Fruit fly (Drosophila melanogaster) whole organism, embryonic: ENCODE results near the gene HIPP1.

Source experiments
- Bgb ChIP-seq: fragments of 200-800 bp; sonication (Bioruptor generic); IDR thresholded peaks from 2 replicates; pipeline ENCODE4 v1.3.6; 2022; ENCODE audit warnings: missing biosample characterization, missing genetic modification characterization; ENCODE audit not compliant: partially characterized antibody
- CG10267 ChIP-seq: fragments of 200-800 bp; sonication (Bioruptor generic); optimal IDR thresholded peaks from 2 replicates; lab custom pipeline; 2018; ENCODE audit warnings: missing biosample characterization, mild to moderate bottlenecking, missing genetic modification characterization, moderate library complexity
- CG10979 ChIP-seq: fragments of 200-800 bp; sonication (Bioruptor generic); optimal IDR thresholded peaks from 2 replicates; lab custom pipeline; 2018; ENCODE audit warnings: missing biosample characterization, mild to moderate bottlenecking, missing genetic modification characterization, moderate library complexity
- CG12236 ChIP-seq: fragments of 200-800 bp; sonication (Bioruptor generic); optimal IDR thresholded peaks from 2 replicates; lab custom pipeline; 2016; ENCODE audit warnings: missing biosample characterization, missing genetic modification characterization
- CG13287 ChIP-seq: fragments of 200-800 bp; sonication (Bioruptor generic); IDR thresholded peaks from 2 replicates; pipeline ENCODE4 v1.3.6; 2022; ENCODE audit warnings: missing biosample characterization, missing genetic modification characterization; ENCODE audit not compliant: partially characterized antibody
- CG14710 ChIP-seq: fragments of 200-800 bp; sonication (Bioruptor generic); optimal IDR thresholded peaks from 3 replicates; lab custom pipeline; 2019; ENCODE audit warnings: missing biosample characterization, mild to moderate bottlenecking, missing genetic modification characterization, moderate library complexity
- CG15514 ChIP-seq: fragments of 200-800 bp; sonication (Bioruptor generic); optimal IDR thresholded peaks from 3 replicates; lab custom pipeline; 2017; ENCODE audit warnings: missing biosample characterization, missing genetic modification characterization, mild to moderate bottlenecking, moderate library complexity, missing genetic modification reagents
- CG1603 ChIP-seq: fragments of 200-800 bp; sonication (Bioruptor generic); optimal IDR thresholded peaks from 2 replicates; lab custom pipeline; 2019; ENCODE audit warnings: missing biosample characterization, mild to moderate bottlenecking, missing genetic modification characterization, moderate library complexity
- CG17186 ChIP-seq: fragments of 200-800 bp; sonication (Bioruptor generic); optimal IDR thresholded peaks from 3 replicates; lab custom pipeline; 2017; ENCODE audit warnings: missing biosample characterization, missing genetic modification reagents, missing genetic modification characterization
- CG17612 ChIP-seq: fragments of 200-800 bp; sonication (Bioruptor generic); IDR thresholded peaks from 2 replicates; pipeline ENCODE4 v1.3.6; 2022; ENCODE audit warnings: missing biosample characterization, missing genetic modification characterization
- CG17829 ChIP-seq: fragments of 200-800 bp; optimal IDR thresholded peaks from 2 replicates; lab custom pipeline; 2019; ENCODE audit warnings: missing biosample characterization, mild to moderate bottlenecking, missing genetic modification characterization, moderate library complexity
- CG33213 ChIP-seq: fragments of 200-800 bp; sonication (Bioruptor generic); optimal IDR thresholded peaks from 3 replicates; lab custom pipeline; 2016; ENCODE audit warnings: missing biosample characterization, missing genetic modification characterization
- CG34224 ChIP-seq: fragments of 200-800 bp; sonication (Bioruptor generic); IDR thresholded peaks from 3 replicates; pipeline ENCODE4 v1.3.6; 2022; ENCODE audit warnings: missing biosample characterization, missing genetic modification characterization; ENCODE audit not compliant: partially characterized antibody
- CG3847 ChIP-seq: fragments of 200-800 bp; sonication (Bioruptor generic); IDR thresholded peaks from 2 replicates; pipeline ENCODE4 v1.3.6; 2022; ENCODE audit warnings: missing biosample characterization, missing genetic modification characterization
- CG4617 ChIP-seq: fragments of 200-800 bp; sonication (Bioruptor generic); optimal IDR thresholded peaks from 3 replicates; lab custom pipeline; 2016; ENCODE audit warnings: missing biosample characterization, missing genetic modification characterization, borderline replicate concordance
- CG4707 ChIP-seq: fragments of 200-800 bp; sonication (Bioruptor generic); optimal IDR thresholded peaks from 2 replicates; lab custom pipeline; 2018; ENCODE audit warnings: missing biosample characterization, mild to moderate bottlenecking, missing genetic modification characterization, moderate library complexity
- CG6791 ChIP-seq: fragments of 200-800 bp; sonication (Bioruptor generic); IDR thresholded peaks from 3 replicates; pipeline ENCODE4 v1.3.6; 2022; ENCODE audit warnings: missing biosample characterization, missing genetic modification characterization; ENCODE audit not compliant: partially characterized antibody
- CG7357 ChIP-seq: fragments of 200-800 bp; sonication (Bioruptor generic); IDR thresholded peaks from 3 replicates; pipeline ENCODE4 v1.3.6; 2022; ENCODE audit warnings: missing biosample characterization, missing genetic modification characterization
- CG9797 ChIP-seq: fragments of 200-800 bp; sonication (Bioruptor generic); optimal IDR thresholded peaks from 3 replicates; lab custom pipeline; 2018; ENCODE audit warnings: missing biosample characterization, mild to moderate bottlenecking, missing genetic modification characterization
- CTCF ChIP-seq: fragments of 200-800 bp; sonication (Bioruptor generic); optimal IDR thresholded peaks from 2 replicates; lab custom pipeline; 2017; ENCODE audit warnings: missing biosample characterization, mild to moderate bottlenecking, missing genetic modification characterization, moderate library complexity
- E2f2 ChIP-seq: fragments of 200-800 bp; sonication (Bioruptor generic); IDR thresholded peaks from 2 replicates; pipeline ENCODE4 v1.3.6; 2022; ENCODE audit warnings: missing biosample characterization, missing genetic modification characterization
- Elba2 ChIP-seq: fragments of 200-800 bp; sonication (Bioruptor generic); optimal IDR thresholded peaks from 3 replicates; lab custom pipeline; 2016; ENCODE audit warnings: missing biosample characterization, missing genetic modification characterization
- Ets97D ChIP-seq: fragments of 200-800 bp; sonication (Bioruptor generic); optimal IDR thresholded peaks from 3 replicates; lab custom pipeline; 2016; ENCODE audit warnings: missing biosample characterization, missing genetic modification characterization
- Lhr ChIP-seq: fragments of 200-800 bp; sonication (Bioruptor generic); optimal IDR thresholded peaks from 3 replicates; lab custom pipeline; 2017; ENCODE audit warnings: mild to moderate bottlenecking, missing biosample characterization, missing genetic modification reagents, missing genetic modification characterization
- MBD-R2 ChIP-seq: fragments of 200-800 bp; sonication (Bioruptor generic); IDR thresholded peaks from 2 replicates; pipeline ENCODE4 v1.3.6; 2022; ENCODE audit warnings: missing biosample characterization, missing genetic modification characterization
- MESR4 ChIP-seq: fragments of 200-800 bp; sonication (Bioruptor generic); optimal IDR thresholded peaks from 2 replicates; lab custom pipeline; 2018; ENCODE audit warnings: missing biosample characterization, mild to moderate bottlenecking, missing genetic modification characterization, moderate library complexity
- Myb ChIP-seq: fragments of 200-800 bp; sonication (Bioruptor generic); optimal IDR thresholded peaks from 2 replicates; lab custom pipeline; 2016; ENCODE audit warnings: missing biosample characterization, missing genetic modification characterization
- Scr ChIP-seq: fragments of 200-800 bp; sonication (Bioruptor generic); IDR thresholded peaks from 2 replicates; pipeline ENCODE4 v1.3.6; 2022; ENCODE audit warnings: missing biosample characterization, missing genetic modification characterization; ENCODE audit not compliant: partially characterized antibody
- Sin3A ChIP-seq: fragments of >200 bp; optimal IDR thresholded peaks from 2 replicates; lab custom pipeline; 2018
- Sry-δ ChIP-seq: fragments of 200-800 bp; sonication (Bioruptor generic); optimal IDR thresholded peaks from 2 replicates; lab custom pipeline; 2016; ENCODE audit warnings: missing biosample characterization, missing genetic modification characterization
- YL-1 ChIP-seq: fragments of 200-800 bp; sonication (Bioruptor generic); optimal IDR thresholded peaks from 3 replicates; lab custom pipeline; 2017; ENCODE audit warnings: missing biosample characterization, mild to moderate bottlenecking, missing genetic modification characterization
- amos ChIP-seq: fragments of 200-800 bp; sonication (Bioruptor generic); IDR thresholded peaks from 2 replicates; pipeline ENCODE4 v1.3.6; 2022; ENCODE audit warnings: missing biosample characterization, missing genetic modification characterization; ENCODE audit not compliant: partially characterized antibody
- cg ChIP-seq: fragments of 200-800 bp; sonication (Bioruptor generic); optimal IDR thresholded peaks from 3 replicates; lab custom pipeline; 2019; ENCODE audit warnings: missing biosample characterization, mild to moderate bottlenecking, missing genetic modification characterization, moderate library complexity
- chinmo ChIP-seq: fragments of 200-800 bp; sonication (Bioruptor generic); IDR thresholded peaks from 4 replicates; pipeline ENCODE4 v1.3.6; 2022; ENCODE audit warnings: missing biosample characterization, missing genetic modification characterization; ENCODE audit not compliant: partially characterized antibody
- gfzf ChIP-seq: fragments of 200-800 bp; sonication (Bioruptor generic); optimal IDR thresholded peaks from 2 replicates; lab custom pipeline; 2016; ENCODE audit warnings: missing biosample characterization, mild to moderate bottlenecking, missing genetic modification characterization, moderate library complexity
- insv ChIP-seq, 2 experiments: fragments of 200-800 bp; sonication (Bioruptor generic); optimal IDR thresholded peaks; 3 replicates each; lab custom pipeline; 2016 to 2018; ENCODE audit warnings: missing biosample characterization in 2 of 2, missing genetic modification characterization in 2 of 2
- knrl ChIP-seq: fragments of 200-800 bp; sonication (Bioruptor generic); IDR thresholded peaks from 3 replicates; pipeline ENCODE4 v1.3.6; 2022; ENCODE audit warnings: missing biosample characterization, missing genetic modification characterization; ENCODE audit not compliant: partially characterized antibody
- nmo ChIP-seq: fragments of 200-800 bp; sonication (Bioruptor generic); optimal IDR thresholded peaks from 2 replicates; lab custom pipeline; 2018; ENCODE audit warnings: missing biosample characterization, mild to moderate bottlenecking, missing genetic modification characterization, moderate library complexity
- phol ChIP-seq: fragments of 200-800 bp; sonication (Bioruptor generic); optimal IDR thresholded peaks from 3 replicates; lab custom pipeline; 2018; ENCODE audit warnings: missing biosample characterization, mild to moderate bottlenecking, missing genetic modification characterization, moderate library complexity
- pzg ChIP-seq: fragments of 200-800 bp; sonication (Bioruptor generic); optimal IDR thresholded peaks from 3 replicates; lab custom pipeline; 2018; ENCODE audit warnings: missing biosample characterization, mild to moderate bottlenecking, missing genetic modification characterization, moderate library complexity
- sr ChIP-seq: fragments of 200-800 bp; sonication (Bioruptor generic); IDR thresholded peaks from 3 replicates; pipeline ENCODE4 v1.3.6; 2022; ENCODE audit warnings: missing biosample characterization, missing genetic modification characterization
- stwl ChIP-seq: fragments of 200-800 bp; sonication (Bioruptor generic); optimal IDR thresholded peaks from 3 replicates; lab custom pipeline; 2018; ENCODE audit warnings: missing biosample characterization, mild to moderate bottlenecking, missing genetic modification characterization, moderate library complexity
- tio ChIP-seq: fragments of 200-800 bp; sonication (Bioruptor generic); optimal IDR thresholded peaks from 2 replicates; lab custom pipeline; 2017; ENCODE audit warnings: missing biosample characterization, missing genetic modification characterization, inconsistent platforms
- trem ChIP-seq: fragments of 200-800 bp; optimal IDR thresholded peaks from 3 replicates; lab custom pipeline; 2019; ENCODE audit warnings: missing biosample characterization, mild to moderate bottlenecking, missing genetic modification characterization, moderate library complexity
- unc-4 ChIP-seq: fragments of 200-800 bp; sonication (Bioruptor generic); IDR thresholded peaks from 2 replicates; pipeline ENCODE4 v1.3.6; 2022; ENCODE audit warnings: missing biosample characterization, missing genetic modification characterization; ENCODE audit not compliant: partially characterized antibody

The HIPP1 gene

DNA sequence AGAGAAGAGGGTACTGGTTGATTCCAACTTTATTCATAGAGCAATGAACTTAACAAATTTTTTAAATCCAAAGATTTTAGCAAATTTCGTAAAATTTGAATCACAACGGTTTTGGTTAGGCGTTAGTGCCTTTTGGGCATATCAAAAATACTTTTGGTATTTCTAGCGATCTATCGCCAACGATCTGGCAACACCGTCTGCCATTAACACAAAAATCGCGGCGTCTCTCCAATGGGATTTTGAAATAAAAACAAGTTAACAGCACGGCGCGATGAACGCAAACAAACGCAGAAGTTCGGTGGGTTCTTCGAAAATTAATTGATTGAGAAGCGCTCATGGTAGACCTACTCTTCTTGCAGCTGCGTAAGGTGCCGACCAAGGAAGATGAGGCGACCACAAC, 9.3 kb upstream of the HIPP1 start, which contains the start of gene Spc105R (continued):
- TF ChIP-seq CG10979 (tag; lab: Kevin White, UChicago) (no peak), phol (tag; lab: Kevin White, UChicago) (peak; percentile 72), CG17186 (GFP tag; lab: Kevin White, UChicago) (peak; percentile 9), CG17829 (tag; lab: Kevin White, UChicago) (peak; percentile 26), CG15514 (peak; percentile 25), gfzf (peak; percentile 86), sr (GFP tag; lab: Robert Waterston, UW) (no peak), MESR4 (GFP tag; lab: Kevin White, UChicago) (peak; percentile 41), nmo (GFP tag; lab: Kevin White, UChicago) (peak; percentile 31), CG14710 (tag; lab: Kevin White, UChicago) (peak; percentile 52), amos (GFP tag; lab: Robert Waterston, UW) (peak; percentile 31; the same call in 1 of the 2 replicates), Sin3A (peak; percentile 47), pzg (peak; percentile 76), Ets97D (GFP tag; lab: Kevin White, UChicago) (peak; percentile 86), Myb (GFP tag; lab: Kevin White, UChicago) (peak; percentile 99), CTCF (GFP tag; lab: Kevin White, UChicago) (peak; percentile 46), knrl (GFP tag; lab: Robert Waterston, UW) (0 out of 3 replicates have a peak, but pooled peaks have one; percentile 12), CG4707 (GFP tag; lab: Kevin White, UChicago) (no peak), CG33213 (GFP tag; lab: Kevin White, UChicago) (peak; percentile 73), CG3847 (0 out of 2 replicates have a peak, but pooled peaks have one; percentile 25), unc-4 (GFP tag; lab: Robert Waterston, UW) (peak; percentile 50), trem (tag; lab: Kevin White, UChicago) (peak; percentile 76), Sry-δ (GFP tag; lab: Kevin White, UChicago) (peak; percentile 62), CG10267 (tag; lab: Kevin White, UChicago) (peak; percentile 37), insv (GFP tag; optimal IDR thresholded peaks at IDR 0.05; lab: Kevin White, UChicago) (peak in 1 of 2 experiments; percentile 80), CG34224 (GFP tag; lab: Robert Waterston, UW) (0 out of 3 replicates have a peak, but pooled peaks have one; percentile 29), Bgb (GFP tag; lab: Robert Waterston, UW) (peak; percentile 23; the same call in 1 of the 2 replicates), E2f2 (GFP tag; lab: Robert Waterston, UW) (peak; percentile 90), CG6791 (GFP tag; lab: Robert Waterston, UW) (peak; percentile 43; the same call in 2 of the 3 replicates), MBD-R2 (peak; percentile 74), CG9797 (GFP tag; lab: Kevin White, UChicago) (peak; percentile 82), CG7357 (GFP tag; lab: Robert Waterston, UW) (no peak), CG13287 (GFP tag; lab: Robert Waterston, UW) (peak; percentile 56; the same call in 1 of the 2 replicates), Elba2 (peak; percentile 65), CG17612 (GFP tag; lab: Robert Waterston, UW) (no peak), cg (no peak), Scr (peak; percentile 39), CG1603 (tag; lab: Kevin White, UChicago) (peak; percentile 80), tio (GFP tag; lab: Kevin White, UChicago) (no peak), CG12236 (GFP tag; lab: Kevin White, UChicago) (no peak), Lhr (GFP tag; lab: Kevin White, UChicago) (peak; percentile 96), CG4617 (GFP tag; lab: Kevin White, UChicago) (peak; percentile 7), YL-1 (GFP tag; lab: Kevin White, UChicago) (peak; percentile 54), stwl (tag; lab: Kevin White, UChicago) (peak; percentile 47), chinmo (GFP tag; lab: Robert Waterston, UW) (0 out of 4 replicates have a peak, but pooled peaks have one; percentile 35)
